Worm (Caenorhabditis elegans): Measurements from ENCODE around the gene F46B3.15.

Gene F46B3.15

DNA sequence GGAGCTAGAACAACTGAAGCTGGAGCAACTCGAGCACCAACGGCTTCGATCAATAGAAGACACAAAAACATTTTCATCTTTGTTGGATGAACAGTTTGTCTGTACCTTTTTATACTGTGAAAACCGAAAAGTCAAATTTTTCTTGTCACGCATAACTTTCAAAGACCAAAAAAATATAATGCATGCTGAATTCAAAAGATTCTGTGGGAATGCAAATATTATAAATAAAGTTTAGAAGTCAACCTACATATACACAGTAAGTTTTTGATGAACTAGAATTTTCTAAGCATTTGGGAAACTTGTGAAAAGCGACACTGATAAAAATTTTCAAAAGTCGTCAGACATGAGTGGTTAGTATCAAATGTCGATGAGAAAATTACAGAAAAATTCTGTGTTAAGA lies at the start of gene F46B3.15:
Gene F46B3.15, minus strand, starts transcription at position 101 of the 400 bp plus-strand sequence.
- no peak for TF ChIP-seq npax-4 (tag; optimal IDR thresholded peaks at IDR 0.05)
- no peak for TF ChIP-seq C38D4.7 (GFP tag; optimal IDR thresholded peaks at IDR 0.05)
- no peak for TF ChIP-seq unc-42 (tag; optimal IDR thresholded peaks at IDR 0.05)
- TF ChIP-seq dve-1 (tag; optimal IDR thresholded peaks at IDR 0.05) = no peak
- TF ChIP-seq ceh-34 (tag; optimal IDR thresholded peaks at IDR 0.05) = no peak
- TF ChIP-seq eyg-1 (tag; optimal IDR thresholded peaks at IDR 0.05) = no peak
- no peak for TF ChIP-seq F13H6.1 (tag; optimal IDR thresholded peaks at IDR 0.05)
- TF ChIP-seq dmd-4 (tag; optimal IDR thresholded peaks at IDR 0.05; ENCODE audit: borderline replicate concordance) = no peak
- TF ChIP-seq ttx-3 (tag; optimal IDR thresholded peaks at IDR 0.05) = no peak
- no peak for TF ChIP-seq hlh-6 (tag; optimal IDR thresholded peaks at IDR 0.05)

DNA sequence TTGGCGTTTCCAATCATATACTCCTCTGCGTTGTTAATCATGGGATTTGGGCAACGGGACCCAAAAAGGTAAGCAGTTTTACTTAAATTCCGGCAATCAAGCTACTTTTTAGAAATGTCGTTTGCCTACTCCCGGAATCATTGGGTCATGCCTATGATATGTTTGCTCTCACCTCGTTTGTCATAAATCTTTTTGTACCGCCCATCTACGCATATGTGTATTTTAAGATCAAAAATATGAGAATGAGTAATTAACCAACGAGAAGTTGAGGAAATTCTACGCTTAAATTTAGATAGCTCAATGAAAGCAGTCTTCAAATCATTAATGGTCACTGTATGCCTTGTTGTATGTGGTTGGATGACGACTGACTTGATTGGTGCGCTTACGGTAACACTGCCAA lies 48.8 kb upstream of the F46B3.15 start:
- TF ChIP-seq ceh-24 (tag; optimal IDR thresholded peaks at IDR 0.05) (no peak), mec-3 (tag; optimal IDR thresholded peaks at IDR 0.05; ENCODE audit: borderline replicate concordance) (no peak), K02D7.2 (tag; optimal IDR thresholded peaks at IDR 0.05) (no peak), dmd-4 (tag; optimal IDR thresholded peaks at IDR 0.05; ENCODE audit: borderline replicate concordance) (no peak)

DNA sequence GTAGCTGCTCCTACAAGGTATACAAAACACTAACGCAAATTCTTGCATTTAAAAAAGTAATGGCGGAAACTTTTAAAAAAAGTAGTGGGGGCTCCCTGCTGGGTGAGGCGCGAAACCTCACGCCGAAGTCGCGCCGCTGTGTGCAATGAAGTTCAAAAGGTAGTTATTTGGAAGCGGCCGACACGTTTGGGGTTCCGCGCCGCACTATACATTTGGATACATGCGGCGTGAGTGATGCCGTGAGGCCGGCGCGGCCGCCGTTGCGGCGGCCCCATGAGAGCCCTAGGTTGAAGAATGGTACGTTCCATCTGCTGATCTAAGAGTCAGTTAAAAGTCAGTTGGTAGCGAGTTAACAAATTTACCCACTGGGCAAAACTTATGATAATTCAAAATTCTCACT lies 48.3 kb upstream of the F46B3.15 start:
- no peak for TF ChIP-seq unc-42 (tag; optimal IDR thresholded peaks at IDR 0.05)
- TF ChIP-seq ref-2 (tag; optimal IDR thresholded peaks at IDR 0.05) = peak; percentile 8

DNA sequence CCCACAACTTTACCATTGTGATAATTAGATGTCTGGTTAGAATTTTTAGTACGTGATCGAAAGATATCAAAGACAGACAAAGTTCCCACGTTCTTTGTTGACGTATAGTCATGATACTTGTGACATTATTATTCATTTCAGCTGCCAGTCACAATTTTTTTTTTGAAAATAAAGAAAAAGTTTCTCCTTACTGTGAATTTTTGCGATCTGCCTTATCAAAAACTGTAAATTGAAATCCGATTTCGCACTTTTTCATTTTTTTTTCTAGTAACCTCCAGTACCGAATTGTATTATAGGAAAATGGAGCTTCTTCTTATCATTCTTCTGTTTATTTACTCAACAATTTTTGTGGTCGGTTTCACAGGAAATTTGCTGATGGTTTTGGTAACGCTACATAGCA lies 47.6 kb upstream of the F46B3.15 start, which contains the start of gene srsx-35:
Gene srsx-35, plus strand, starts transcription at position 301 of the 400 bp plus-strand sequence.
- TF ChIP-seq fkh-6 (tag; optimal IDR thresholded peaks at IDR 0.05) (no peak), gmeb-2 (tag; optimal IDR thresholded peaks at IDR 0.05) (no peak), unc-86 (tag; optimal IDR thresholded peaks at IDR 0.05) (no peak), eyg-1 (tag; optimal IDR thresholded peaks at IDR 0.05) (no peak), ets-4 (tag; optimal IDR thresholded peaks at IDR 0.05) (no peak)

DNA sequence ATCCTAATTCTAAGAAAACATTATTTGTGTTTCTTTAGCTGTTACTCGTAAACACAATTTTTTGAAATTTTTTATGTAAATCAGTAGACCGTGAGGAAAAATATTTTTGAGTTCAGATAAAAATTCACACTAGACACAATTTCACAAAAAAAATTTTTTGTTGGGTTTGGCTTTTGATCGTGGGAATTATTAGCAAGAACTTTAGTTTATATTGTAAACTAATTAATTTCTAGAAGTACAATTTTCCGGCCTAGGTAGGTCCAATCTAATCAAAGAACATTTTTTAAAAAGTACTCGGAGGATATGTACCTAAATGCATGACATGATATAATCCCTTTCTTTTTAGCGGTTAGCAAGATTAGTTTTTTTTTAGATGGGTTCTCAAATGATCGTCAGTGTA lies 46.7 kb upstream of the F46B3.15 start:
- TF ChIP-seq elt-4 (tag; optimal IDR thresholded peaks at IDR 0.05) = no peak
- TF ChIP-seq ceh-48 (tag; optimal IDR thresholded peaks at IDR 0.05) = no peak
- no peak for TF ChIP-seq K02D7.2 (tag; optimal IDR thresholded peaks at IDR 0.05)
- no peak for TF ChIP-seq C38D4.7 (GFP tag; optimal IDR thresholded peaks at IDR 0.05)
- no peak for TF ChIP-seq fkh-6 (tag; optimal IDR thresholded peaks at IDR 0.05)
- TF ChIP-seq ceh-45 (GFP tag; IDR thresholded peaks at IDR 0.05) = no peak
- no peak for TF ChIP-seq ama-1 (optimal IDR thresholded peaks at IDR 0.05)

DNA sequence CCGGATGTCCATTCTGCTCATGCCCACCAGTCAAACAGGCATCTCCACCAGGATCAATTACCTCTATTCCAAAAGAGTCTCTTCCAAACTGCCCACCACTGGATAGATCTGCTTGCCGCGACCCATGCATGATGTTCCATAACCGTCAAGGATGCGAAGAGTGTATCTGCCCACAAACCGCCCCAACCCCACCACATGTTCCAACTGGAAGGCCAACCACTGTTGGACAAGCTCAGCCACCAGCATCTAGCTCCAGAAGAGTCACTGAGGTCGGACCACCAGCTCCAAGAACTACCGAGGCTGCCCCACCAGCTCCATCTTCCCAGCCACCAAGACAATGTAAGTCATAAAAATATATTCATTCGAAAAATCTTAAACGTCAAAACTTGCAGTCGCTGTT lies 37.1 kb upstream of the F46B3.15 start:
- TF ChIP-seq pax-1 (tag; optimal IDR thresholded peaks at IDR 0.05) (no peak), unc-86 (tag; optimal IDR thresholded peaks at IDR 0.05) (no peak), pros-1 (tag; optimal IDR thresholded peaks at IDR 0.05) (no peak), ceh-9 (tag; optimal IDR thresholded peaks at IDR 0.05) (no peak), ama-1 (optimal IDR thresholded peaks at IDR 0.05) (no peak), ceh-31 (tag; optimal IDR thresholded peaks at IDR 0.05) (no peak), dve-1 (tag; optimal IDR thresholded peaks at IDR 0.05) (no peak), pat-9 (tag; optimal IDR thresholded peaks at IDR 0.05) (no peak), K02D7.2 (tag; optimal IDR thresholded peaks at IDR 0.05) (no peak), npax-4 (tag; optimal IDR thresholded peaks at IDR 0.05) (no peak), dmd-4 (tag; optimal IDR thresholded peaks at IDR 0.05; ENCODE audit: borderline replicate concordance) (no peak)

DNA sequence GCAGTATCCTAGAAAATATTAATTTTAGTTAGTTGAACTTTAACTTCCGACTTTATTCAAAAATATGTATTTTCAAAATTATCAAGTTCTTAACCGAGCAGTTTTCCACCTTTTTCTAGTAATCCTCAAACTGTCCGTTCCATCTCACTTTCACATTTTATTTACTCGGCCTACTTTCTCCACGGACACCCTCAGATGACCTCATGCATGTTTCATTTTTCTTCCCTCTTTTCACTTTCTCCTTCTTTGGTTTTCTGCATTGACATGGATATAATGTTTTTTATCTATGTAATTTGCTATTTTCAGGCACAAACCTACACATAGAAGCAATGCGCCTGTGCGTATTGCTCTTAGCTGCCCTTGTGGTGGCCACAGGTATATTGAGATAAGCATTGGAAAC lies 33.4 kb upstream of the F46B3.15 start, which contains the start of gene mlt-11:
Gene mlt-11, plus strand, starts transcription at position 301 of the 400 bp plus-strand sequence.
- TF ChIP-seq pat-9 (tag; optimal IDR thresholded peaks at IDR 0.05) (no peak), npax-4 (tag; optimal IDR thresholded peaks at IDR 0.05) (no peak), pqm-1 (tag; optimal IDR thresholded peaks at IDR 0.05) (no peak), mec-3 (tag; optimal IDR thresholded peaks at IDR 0.05; ENCODE audit: borderline replicate concordance) (no peak), Y22D7AL.16 (tag; optimal IDR thresholded peaks at IDR 0.05) (no peak), tbx-7 (tag; optimal IDR thresholded peaks at IDR 0.05) (no peak), ceh-6 (GFP tag; optimal IDR thresholded peaks at IDR 0.05) (no peak), hlh-8 (tag; optimal IDR thresholded peaks at IDR 0.05) (no peak), hlh-6 (tag; optimal IDR thresholded peaks at IDR 0.05) (no peak), pax-1 (tag; optimal IDR thresholded peaks at IDR 0.05) (no peak), dve-1 (tag; optimal IDR thresholded peaks at IDR 0.05) (no peak), sdc-2 (tag; optimal IDR thresholded peaks at IDR 0.05) (no peak), unc-42 (tag; optimal IDR thresholded peaks at IDR 0.05) (no peak), ceh-14 (tag; optimal IDR thresholded peaks at IDR 0.05) (no peak), zip-5 (tag; optimal IDR thresholded peaks at IDR 0.05) (no peak), ceh-9 (tag; optimal IDR thresholded peaks at IDR 0.05) (no peak)

Data from whole organism, late embryonic.